Worm (Caenorhabditis elegans): ENCODE results near the gene ZK867.2.

DNA sequence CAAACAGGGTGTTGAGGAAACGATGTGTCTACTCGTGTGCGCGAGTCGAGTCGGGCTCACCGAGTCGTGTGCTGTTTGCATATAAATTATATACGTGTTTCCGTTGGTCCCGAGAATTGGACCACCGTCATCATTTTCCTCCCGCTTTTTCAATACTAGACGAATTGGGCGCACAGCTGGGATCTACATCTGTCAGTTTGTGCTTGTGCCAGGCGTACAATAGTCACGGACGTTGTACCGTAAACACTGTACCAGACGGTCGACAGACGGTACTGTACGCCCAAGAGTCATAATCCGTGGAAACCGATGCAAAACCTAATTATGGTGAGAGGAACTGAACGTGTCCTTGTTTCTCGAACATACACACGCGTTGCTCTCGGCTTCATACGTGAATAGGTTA lies 2.6 kb downstream of the ZK867.2 start:
- TF ChIP-seq nhr-10 (tag; optimal IDR thresholded peaks at IDR 0.05) (no peak), lin-38 (GFP tag; IDR thresholded peaks at IDR 0.05) (no peak), sdz-12 (GFP tag; optimal IDR thresholded peaks at IDR 0.05) (no peak), nhr-28 (tag; optimal IDR thresholded peaks at IDR 0.05) (no peak), F37D6.2 (tag; optimal IDR thresholded peaks at IDR 0.05) (no peak)
